Fruit fly (Drosophila melanogaster) S2 (cell line): ENCODE measurements around the gene CG15167.

Source experiments
- CG8478 ChIP-seq: fragments of >200 bp; optimal IDR thresholded peaks from 2 replicates; lab custom pipeline; 2018
- CTCF ChIP-seq, 2 experiments: fragments of >200 bp; optimal IDR thresholded peaks; 2 replicates each; lab custom pipeline; 2018

- TF ChIP-seq CTCF (optimal IDR thresholded peaks at IDR 0.05; lab: Kevin White, UChicago) (no peak), CG8478 (lab: Kevin White, UChicago) (no peak)
Observed at dm6 chr2L:18713686-18714085, 26.5 kb upstream of the CG15167 start, which contains the start of gene Irk3.
